Worm (Caenorhabditis elegans) whole organism, L4 larva: ENCODE data around the gene lars-1.

Experiments used
- ZK337.2 ChIP-seq: fragments of 200-800 bp; sonication (Bioruptor generic); IDR thresholded peaks from 2 replicates; pipeline ENCODE4 v1.3.6; 2022; ENCODE audit warnings: missing genetic modification reagents, missing genetic modification characterization, missing compliant biosample characterization
- ama-1 ChIP-seq: fragments of 150-350 bp; optimal IDR thresholded peaks from 2 replicates; lab custom pipeline; 2014; ENCODE audit warnings: inconsistent platforms, mixed read lengths
- gei-8 ChIP-seq: fragments of 200-800 bp; sonication (Bioruptor generic); optimal IDR thresholded peaks from 2 replicates; lab custom pipeline; 2018; ENCODE audit warnings: mild to moderate bottlenecking, missing genetic modification characterization, missing compliant biosample characterization
- madf-9 ChIP-seq: fragments of 200-800 bp; sonication (Bioruptor generic); conservative IDR thresholded peaks from 2 replicates; pipeline ENCODE4 v1.3.6; 2022; ENCODE audit warnings: missing genetic modification reagents, missing genetic modification characterization, missing compliant biosample characterization
- mes-2 ChIP-seq: sonication (generic microtip); optimal IDR thresholded peaks from 2 replicates; lab custom pipeline; 2016; ENCODE audit warnings: missing genotype, mild to moderate bottlenecking, missing genetic modification characterization, missing compliant biosample characterization; ENCODE audit not compliant: poor library complexity, severe bottlenecking
- nhr-237 ChIP-seq: sonication (generic microtip); optimal IDR thresholded peaks from 2 replicates; lab custom pipeline; 2017; ENCODE audit warnings: missing biosample characterization, missing genetic modification characterization
- skn-1 ChIP-seq: fragments of 150-350 bp; optimal IDR thresholded peaks from 2 replicates; lab custom pipeline; 2014; ENCODE audit warnings: missing biosample characterization, missing genetic modification characterization
- zag-1 ChIP-seq: fragments of 150-350 bp; optimal IDR thresholded peaks from 2 replicates; lab custom pipeline; 2014; ENCODE audit warnings: missing biosample characterization, missing genetic modification characterization
- zfp-3 ChIP-seq: fragments of 200-800 bp; sonication (Bioruptor generic); conservative IDR thresholded peaks from 2 replicates; pipeline ENCODE4 v1.3.6; 2022; ENCODE audit warnings: missing genetic modification reagents, missing genetic modification characterization, missing compliant biosample characterization
- zip-2 ChIP-seq: fragments of 150-350 bp; optimal IDR thresholded peaks from 2 replicates; lab custom pipeline; 2014; ENCODE audit warnings: missing biosample characterization, missing genetic modification characterization

- TF ChIP-seq ZK337.2 (GFP tag; lab: Robert Waterston, UW), result no peak
- TF ChIP-seq madf-9, result no peak
- no peak for TF ChIP-seq zag-1 (tag; lab: Kevin White, UChicago)
- TF ChIP-seq skn-1 (tag; lab: Kevin White, UChicago), result no peak
- TF ChIP-seq nhr-237 (tag; lab: Kevin White, UChicago), result no peak
- TF ChIP-seq mes-2, result peak; percentile 83
- TF ChIP-seq gei-8, result no peak
- peak; percentile 35 for TF ChIP-seq ama-1
- peak; percentile 15 for TF ChIP-seq zip-2
- TF ChIP-seq zfp-3 (GFP tag; lab: Robert Waterston, UW), result no peak
Observed at ce11 chrIII:4150919-4151318, 35.7 kb downstream of the lars-1 start.
